Worm (Caenorhabditis elegans): ENCODE results near the gene piki-1.
A peak's percentile ranks its signal among the peaks of the same experiment; 100 is the strongest.

piki-1 gene

DNA sequence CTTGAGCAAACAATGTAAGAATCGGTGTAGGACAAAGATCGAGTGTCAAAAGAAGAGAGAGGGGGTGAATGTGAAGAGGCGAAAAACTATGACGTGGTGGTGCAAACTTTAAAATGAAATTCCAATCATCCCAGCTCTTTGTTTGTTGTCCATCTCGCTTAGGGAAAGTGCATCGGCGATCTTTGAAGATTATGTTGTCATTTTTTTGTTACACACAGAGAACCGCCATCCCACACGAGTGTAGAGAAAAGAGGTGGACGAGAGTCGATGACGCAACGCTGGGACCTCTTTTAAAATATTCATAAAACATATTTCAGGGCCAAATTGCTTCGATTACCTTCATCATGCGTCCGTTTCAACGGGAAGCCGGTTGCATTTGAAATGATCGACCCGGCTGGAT lies 54.8 kb downstream of the piki-1 start:
- TF ChIP-seq nhr-11 (tag; optimal IDR thresholded peaks at IDR 0.05) (no peak), zip-2 (tag; optimal IDR thresholded peaks at IDR 0.05) (no peak), lsy-2 (tag; optimal IDR thresholded peaks at IDR 0.05) (peak in 1 of 2 experiments; percentile 5), zfp-2 (tag; optimal IDR thresholded peaks at IDR 0.05) (no peak), arid-1 (GFP tag; conservative IDR thresholded peaks at IDR 0.05) (no peak), madf-9 (GFP tag; conservative IDR thresholded peaks at IDR 0.05) (no peak), mes-2 (tag; optimal IDR thresholded peaks at IDR 0.05; ENCODE audit: poor library complexity, severe bottlenecking) (no peak), dmd-8 (GFP tag; IDR thresholded peaks at IDR 0.05) (no peak), ceh-82 (tag; optimal IDR thresholded peaks at IDR 0.05) (no peak), jun-1 (tag; optimal IDR thresholded peaks at IDR 0.05) (no peak), nhr-111 (GFP tag; optimal IDR thresholded peaks at IDR 0.05) (no peak), aly-2 (tag; optimal IDR thresholded peaks at IDR 0.05) (no peak), tra-1 (GFP tag; IDR thresholded peaks at IDR 0.05) (no peak), ceh-32 (tag; optimal IDR thresholded peaks at IDR 0.05; ENCODE audit: poor library complexity) (no peak), sdz-12 (GFP tag; optimal IDR thresholded peaks at IDR 0.05) (no peak), nhr-102 (tag; optimal IDR thresholded peaks at IDR 0.05) (no peak), F44E2.7 (GFP tag; IDR thresholded peaks at IDR 0.05) (no peak), duxl-1 (tag; optimal IDR thresholded peaks at IDR 0.05; ENCODE audit: poor library complexity) (no peak), unc-62 (GFP tag; optimal IDR thresholded peaks at IDR 0.05 in 1 of 2) (peak in 1 of 2 experiments; percentile 65), unc-62 (tag; optimal IDR thresholded peaks at IDR 0.05) (no peak), mep-1 (tag; optimal IDR thresholded peaks at IDR 0.05) (peak; percentile 11), ctbp-1 (GFP tag; IDR thresholded peaks at IDR 0.05) (no peak), Y105C5A.15 (GFP tag; IDR thresholded peaks at IDR 0.05) (no peak), T20F7.1 (GFP tag; optimal IDR thresholded peaks at IDR 0.05) (no peak), php-3 (GFP tag; IDR thresholded peaks at IDR 0.05) (no peak), D1046.2 (GFP tag; IDR thresholded peaks at IDR 0.05) (no peak), nhr-28 (tag; optimal IDR thresholded peaks at IDR 0.05) (no peak), ztf-7 (tag; optimal IDR thresholded peaks at IDR 0.05) (no peak), lin-1 (GFP tag; IDR thresholded peaks at IDR 0.05) (no peak), F26F4.8 (GFP tag; conservative IDR thresholded peaks at IDR 0.05) (no peak), ZK546.5 (tag; optimal IDR thresholded peaks at IDR 0.05) (no peak), ceh-62 (tag; optimal IDR thresholded peaks at IDR 0.05) (no peak), lin-29 (GFP tag; IDR thresholded peaks at IDR 0.05) (no peak), lim-7 (GFP tag; IDR thresholded peaks at IDR 0.05) (no peak), hlh-11 (tag; optimal IDR thresholded peaks at IDR 0.05) (peak; percentile 30), daf-16 (GFP tag; optimal IDR thresholded peaks at IDR 0.05) (peak in 1 of 2 experiments; percentile 27), daf-16 (tag; optimal IDR thresholded peaks at IDR 0.05) (no peak)

- peak; percentile 15; the same call in 1 of the 2 replicates for TF ChIP-seq pha-4 (GFP tag; IDR thresholded peaks at IDR 0.05)
- TF ChIP-seq pha-4 (tag; optimal IDR thresholded peaks at IDR 0.05), result no peak
- no peak for TF ChIP-seq unc-62 (GFP tag; optimal IDR thresholded peaks at IDR 0.05 in 1 of 2)
- no peak for TF ChIP-seq unc-62 (tag; optimal IDR thresholded peaks at IDR 0.05)
- peak; percentile 41 for TF ChIP-seq set-16 (GFP tag; IDR thresholded peaks at IDR 0.05)
- TF ChIP-seq mxl-3 (GFP tag; optimal IDR thresholded peaks at IDR 0.05), result no peak
- no peak for TF ChIP-seq zag-1 (tag; optimal IDR thresholded peaks at IDR 0.05)
- 0 out of 2 replicates have a peak, but pooled peaks have one; percentile 19 for TF ChIP-seq tra-1 (GFP tag; IDR thresholded peaks at IDR 0.05)
Observed at ce11 chrX:15189823-15190222, 56.4 kb downstream of the piki-1 start, which contains the start of gene T10B10.4. Gene T10B10.4 (plus strand): TSS chrX:15190123.

All from whole organism, L4 larva.